Worm (Caenorhabditis elegans) whole organism, dauer: ENCODE data around the gene F28H7.3.

ENCODE experiments used
- unc-62 ChIP-seq: sonication (generic microtip); optimal IDR thresholded peaks from 2 replicates; lab custom pipeline; 2017; ENCODE audit warnings: missing biosample characterization, missing genetic modification reagents, missing genetic modification characterization

F28H7.3 gene

ce11 chrV:10750630-10751029, at the start of gene F28H7.3:
F28H7.3 (minus strand) TSS chrV:10750788.
- TF ChIP-seq unc-62 = no peak

- no peak for TF ChIP-seq unc-62
Observed at ce11 chrV:10798090-10798489, 47.5 kb upstream of the F28H7.3 start, which contains the start of gene srh-184. srh-184 (minus strand) TSS chrV:10798190.

ce11 chrV:10795494-10795893, 44.9 kb upstream of the F28H7.3 start, which contains the start of gene D1054.19:
D1054.19 (plus strand) TSS chrV:10795794.
- no peak for TF ChIP-seq unc-62

- no peak for TF ChIP-seq unc-62
Observed at ce11 chrV:10794463-10794862, 43.9 kb upstream of the F28H7.3 start.

- TF ChIP-seq unc-62 = no peak
Observed at ce11 chrV:10793498-10793897, 42.9 kb upstream of the F28H7.3 start, which contains the start of gene ule-3. ule-3 (plus strand) TSS chrV:10793798.

- no peak for TF ChIP-seq unc-62
Observed at ce11 chrV:10792775-10793174, 42.2 kb upstream of the F28H7.3 start, which contains the start of gene D1054.10. D1054.10 (minus strand) TSS chrV:10792875.

- TF ChIP-seq unc-62 = no peak
Observed at ce11 chrV:10790921-10791320, 40.3 kb upstream of the F28H7.3 start, which contains the start of gene D1054.9. D1054.9 (minus strand) TSS chrV:10791057.

- no peak for TF ChIP-seq unc-62
Observed at ce11 chrV:10784011-10784410, 33.4 kb upstream of the F28H7.3 start, which contains the start of gene D1054.8. D1054.8 (plus strand) TSS chrV:10784311.

- no peak for TF ChIP-seq unc-62
Observed at ce11 chrV:10776528-10777055, 26.0 kb upstream of the F28H7.3 start, which contains the start of gene D1054.5. D1054.5 (minus strand) TSS chrV:10776578.

ce11 chrV:10773216-10773615, 22.6 kb upstream of the F28H7.3 start:
- no peak for TF ChIP-seq unc-62

- no peak for TF ChIP-seq unc-62
Observed at ce11 chrV:10771390-10771789, 20.8 kb upstream of the F28H7.3 start, which contains the start of gene D1054.3. D1054.3 (plus strand) TSS chrV:10771451.

ce11 chrV:10770026-10770425, 19.4 kb upstream of the F28H7.3 start, which contains the start of the genes D1054.1 and pas-2:
D1054.1 (minus strand) TSS chrV:10770217.
pas-2 (plus strand) TSS chrV:10770368.
- no peak for TF ChIP-seq unc-62

ce11 chrV:10768892-10769291, 18.3 kb upstream of the F28H7.3 start:
- TF ChIP-seq unc-62 = no peak

ce11 chrV:10764066-10764465, 13.5 kb upstream of the F28H7.3 start, which contains the start of gene ocr-1:
ocr-1 (plus strand) TSS chrV:10764366.
- TF ChIP-seq unc-62 = no peak

- no peak for TF ChIP-seq unc-62
Observed at ce11 chrV:10762695-10763094, 12.1 kb upstream of the F28H7.3 start, which contains the start of gene sre-6. sre-6 (minus strand) TSS chrV:10762795.

- no peak for TF ChIP-seq unc-62
Observed at ce11 chrV:10760839-10761238, 10.3 kb upstream of the F28H7.3 start.

- no peak for TF ChIP-seq unc-62
Observed at ce11 chrV:10758658-10759057, 8.1 kb upstream of the F28H7.3 start, which contains the start of gene F28H7.8. F28H7.8 (plus strand) TSS chrV:10758958.

ce11 chrV:10757128-10757527, 6.5 kb upstream of the F28H7.3 start:
- no peak for TF ChIP-seq unc-62
